Fruit fly (Drosophila melanogaster) whole organism, embryonic: ENCODE data around the gene yl.

Experiments used
- Blimp-1 ChIP-seq: fragments of 200-800 bp; sonication (Bioruptor generic); optimal IDR thresholded peaks from 3 replicates; lab custom pipeline; 2018; ENCODE audit warnings: missing biosample characterization, missing genetic modification characterization, mild to moderate bottlenecking, moderate library complexity, missing genetic modification reagents
- Bteb2 ChIP-seq: fragments of 200-800 bp; sonication (Bioruptor generic); optimal IDR thresholded peaks from 2 replicates; lab custom pipeline; 2016; ENCODE audit warnings: missing biosample characterization, missing genetic modification characterization
- CG12155 ChIP-seq: fragments of 200-800 bp; sonication (Bioruptor generic); optimal IDR thresholded peaks from 3 replicates; lab custom pipeline; 2016; ENCODE audit warnings: missing biosample characterization, missing genetic modification characterization
- CG12391 ChIP-seq: fragments of 200-800 bp; sonication (Bioruptor generic); optimal IDR thresholded peaks from 3 replicates; lab custom pipeline; 2018; ENCODE audit warnings: missing biosample characterization, mild to moderate bottlenecking, missing genetic modification characterization, moderate library complexity
- CG14860 ChIP-seq: fragments of 200-800 bp; sonication (Bioruptor generic); IDR thresholded peaks from 3 replicates; pipeline ENCODE4 v1.3.6; 2022; ENCODE audit warnings: missing biosample characterization, missing genetic modification characterization; ENCODE audit not compliant: partially characterized antibody
- CG15601 ChIP-seq: fragments of 200-800 bp; sonication (Bioruptor generic); optimal IDR thresholded peaks from 3 replicates; lab custom pipeline; 2019; ENCODE audit warnings: missing biosample characterization, mild to moderate bottlenecking, missing genetic modification characterization, moderate library complexity
- CG1647 ChIP-seq: fragments of 200-800 bp; sonication (Bioruptor generic); optimal IDR thresholded peaks from 3 replicates; lab custom pipeline; 2016; ENCODE audit warnings: missing biosample characterization, missing genetic modification characterization
- CG17361 ChIP-seq: fragments of 200-800 bp; sonication (Bioruptor generic); IDR thresholded peaks from 3 replicates; pipeline ENCODE4 v1.3.6; 2022; ENCODE audit warnings: missing biosample characterization, missing genetic modification characterization
- CG18764 ChIP-seq: fragments of 200-800 bp; sonication (Bioruptor generic); optimal IDR thresholded peaks from 3 replicates; lab custom pipeline; 2016; ENCODE audit warnings: missing biosample characterization, missing genetic modification characterization
- CG32532 ChIP-seq: fragments of 200-800 bp; sonication (Bioruptor generic); IDR thresholded peaks from 2 replicates; pipeline ENCODE4 v1.3.6; 2022; ENCODE audit warnings: missing biosample characterization, missing genetic modification characterization
- CG32772 ChIP-seq: fragments of 200-800 bp; sonication (Bioruptor generic); IDR thresholded peaks from 2 replicates; pipeline ENCODE4 v1.3.6; 2022; ENCODE audit warnings: missing biosample characterization, missing genetic modification characterization
- CG3995 ChIP-seq: fragments of 200-800 bp; sonication (Bioruptor generic); optimal IDR thresholded peaks from 3 replicates; lab custom pipeline; 2016; ENCODE audit warnings: missing biosample characterization, missing genetic modification characterization
- CG4360 ChIP-seq: fragments of 200-800 bp; sonication (Bioruptor generic); IDR thresholded peaks from 2 replicates; pipeline ENCODE4 v1.3.6; 2022; ENCODE audit warnings: missing biosample characterization, missing genetic modification characterization
- CG7786 ChIP-seq: fragments of 200-800 bp; sonication (Bioruptor generic); optimal IDR thresholded peaks from 2 replicates; lab custom pipeline; 2016; ENCODE audit warnings: missing biosample characterization, missing genetic modification characterization
- CG7839 ChIP-seq: fragments of 200-800 bp; sonication (Bioruptor generic); optimal IDR thresholded peaks from 3 replicates; lab custom pipeline; 2018; ENCODE audit warnings: missing biosample characterization, mild to moderate bottlenecking, missing genetic modification characterization, moderate library complexity
- CG8290 ChIP-seq, 3 experiments: fragments of 200-800 bp; sonication (Bioruptor generic); optimal IDR thresholded peaks; 2 replicates each; lab custom pipeline; 2016 to 2019; ENCODE audit warnings: missing biosample characterization in 3 of 3, missing genetic modification characterization in 3 of 3, mild to moderate bottlenecking in 2 of 3, moderate library complexity in 1 of 3
- CG8388 ChIP-seq: fragments of 200-800 bp; sonication (Bioruptor generic); optimal IDR thresholded peaks from 2 replicates; lab custom pipeline; 2019; ENCODE audit warnings: missing biosample characterization, mild to moderate bottlenecking, missing genetic modification characterization, moderate library complexity
- CG9817 ChIP-seq: fragments of 200-800 bp; sonication (Bioruptor generic); optimal IDR thresholded peaks from 2 replicates; lab custom pipeline; 2018; ENCODE audit warnings: missing biosample characterization, mild to moderate bottlenecking, missing genetic modification characterization, moderate library complexity
- CHES-1-like ChIP-seq: fragments of 200-800 bp; sonication (Bioruptor generic); optimal IDR thresholded peaks from 2 replicates; lab custom pipeline; 2016; ENCODE audit warnings: missing biosample characterization, missing genetic modification characterization
- CTCF ChIP-seq: fragments of 200-800 bp; sonication (Bioruptor generic); optimal IDR thresholded peaks from 2 replicates; lab custom pipeline; 2017; ENCODE audit warnings: missing biosample characterization, mild to moderate bottlenecking, missing genetic modification characterization, moderate library complexity
- Dbx ChIP-seq: fragments of 200-800 bp; sonication (Bioruptor generic); IDR thresholded peaks from 3 replicates; pipeline ENCODE4 v1.3.6; 2022; ENCODE audit warnings: missing biosample characterization, missing genetic modification characterization
- Dip2 ChIP-seq: fragments of 200-800 bp; sonication (Bioruptor generic); IDR thresholded peaks from 2 replicates; pipeline ENCODE4 v1.3.6; 2022; ENCODE audit warnings: missing biosample characterization, missing genetic modification characterization
- Dref ChIP-seq: fragments of 200-800 bp; sonication (Bioruptor generic); IDR thresholded peaks from 2 replicates; pipeline ENCODE4 v1.3.6; 2022; ENCODE audit warnings: missing biosample characterization, missing genetic modification characterization
- Drgx ChIP-seq: fragments of 200-800 bp; sonication (Bioruptor generic); IDR thresholded peaks from 2 replicates; pipeline ENCODE4 v1.3.6; 2022; ENCODE audit warnings: missing biosample characterization, missing genetic modification characterization
- Hey ChIP-seq: fragments of 200-800 bp; sonication (Bioruptor generic); optimal IDR thresholded peaks from 3 replicates; lab custom pipeline; 2018; ENCODE audit warnings: missing biosample characterization, mild to moderate bottlenecking, missing genetic modification characterization
- Hr3 ChIP-seq: fragments of 200-800 bp; sonication (Bioruptor generic); optimal IDR thresholded peaks from 3 replicates; lab custom pipeline; 2016; ENCODE audit warnings: missing biosample characterization, missing genetic modification characterization
- Nf-YC ChIP-seq: fragments of 200-800 bp; optimal IDR thresholded peaks from 3 replicates; lab custom pipeline; 2019; ENCODE audit warnings: missing biosample characterization, mild to moderate bottlenecking, missing genetic modification characterization, moderate library complexity
- Oaz ChIP-seq: fragments of 200-800 bp; sonication (Bioruptor generic); IDR thresholded peaks from 2 replicates; pipeline ENCODE4 v1.3.6; 2022; ENCODE audit warnings: missing biosample characterization, missing genetic modification characterization
- Sry-β ChIP-seq: fragments of 200-800 bp; sonication (Bioruptor generic); optimal IDR thresholded peaks from 2 replicates; lab custom pipeline; 2018; ENCODE audit warnings: missing biosample characterization, mild to moderate bottlenecking, missing genetic modification characterization, moderate library complexity
- YL-1 ChIP-seq: fragments of 200-800 bp; sonication (Bioruptor generic); optimal IDR thresholded peaks from 3 replicates; lab custom pipeline; 2017; ENCODE audit warnings: missing biosample characterization, mild to moderate bottlenecking, missing genetic modification characterization
- chm ChIP-seq: fragments of 200-800 bp; sonication (Bioruptor generic); IDR thresholded peaks from 2 replicates; pipeline ENCODE4 v1.3.6; 2022; ENCODE audit warnings: missing biosample characterization, missing genetic modification characterization
- dati ChIP-seq: fragments of 200-800 bp; sonication (Bioruptor generic); IDR thresholded peaks from 2 replicates; pipeline ENCODE4 v1.3.6; 2022; ENCODE audit warnings: missing biosample characterization, missing genetic modification characterization
- emc ChIP-seq: fragments of 200-800 bp; sonication (Bioruptor generic); optimal IDR thresholded peaks from 2 replicates; lab custom pipeline; 2016; ENCODE audit warnings: missing biosample characterization, missing genetic modification characterization
- en ChIP-seq: fragments of 200-800 bp; sonication (Bioruptor generic); optimal IDR thresholded peaks from 2 replicates; lab custom pipeline; 2016; ENCODE audit warnings: missing biosample characterization, missing genetic modification characterization
- lov ChIP-seq, 2 experiments: fragments of 200-800 bp in 1 of 2; fragments of >200 bp in 1 of 2; sonication (Bioruptor generic) in 1 of 2; IDR thresholded peaks in 1 of 2; optimal IDR thresholded peaks in 1 of 2; 2 replicates in 1 of 2; 3 replicates in 1 of 2; pipeline versions ENCODE4 v1.3.6 to Lab custom; 2017 to 2022; ENCODE audit warnings: missing biosample characterization in 1 of 2, missing genetic modification characterization in 1 of 2
- nau ChIP-seq: fragments of 200-800 bp; sonication (Bioruptor generic); optimal IDR thresholded peaks from 3 replicates; lab custom pipeline; 2017; ENCODE audit warnings: missing biosample characterization, mild to moderate bottlenecking, missing genetic modification characterization, missing genetic modification reagents
- nom ChIP-seq: fragments of 200-800 bp; sonication (Bioruptor generic); optimal IDR thresholded peaks from 2 replicates; lab custom pipeline; 2017; ENCODE audit warnings: missing biosample characterization, missing genetic modification characterization, mild to moderate bottlenecking, moderate library complexity, missing genetic modification reagents
- oc ChIP-seq: fragments of 200-800 bp; sonication (Bioruptor generic); optimal IDR thresholded peaks from 2 replicates; lab custom pipeline; 2018; ENCODE audit warnings: missing biosample characterization, mild to moderate bottlenecking, missing genetic modification characterization, moderate library complexity
- pfk ChIP-seq: fragments of 200-800 bp; sonication (Bioruptor generic); optimal IDR thresholded peaks from 2 replicates; lab custom pipeline; 2018; ENCODE audit warnings: missing biosample characterization, mild to moderate bottlenecking, missing genetic modification characterization, moderate library complexity
- pnt ChIP-seq: fragments of 200-800 bp; sonication (Bioruptor generic); optimal IDR thresholded peaks from 3 replicates; lab custom pipeline; 2016; ENCODE audit warnings: missing biosample characterization, missing genetic modification characterization
- schlank ChIP-seq: fragments of 200-800 bp; sonication (Bioruptor generic); optimal IDR thresholded peaks from 2 replicates; lab custom pipeline; 2018; ENCODE audit warnings: missing biosample characterization, mild to moderate bottlenecking, missing genetic modification characterization
- sisA ChIP-seq: fragments of 200-800 bp; sonication (Bioruptor generic); IDR thresholded peaks from 2 replicates; pipeline ENCODE4 v1.3.6; 2022; ENCODE audit warnings: missing biosample characterization, missing genetic modification characterization
- sqz ChIP-seq: fragments of 200-800 bp; sonication (Bioruptor generic); optimal IDR thresholded peaks from 3 replicates; lab custom pipeline; 2018; ENCODE audit warnings: missing biosample characterization, mild to moderate bottlenecking, missing genetic modification characterization
- sug ChIP-seq: fragments of 200-800 bp; optimal IDR thresholded peaks from 2 replicates; lab custom pipeline; 2019; ENCODE audit warnings: missing biosample characterization, mild to moderate bottlenecking, missing genetic modification characterization, moderate library complexity
- tap ChIP-seq: fragments of 200-800 bp; optimal IDR thresholded peaks from 3 replicates; lab custom pipeline; 2019; ENCODE audit warnings: missing biosample characterization, mild to moderate bottlenecking, missing genetic modification characterization, moderate library complexity
- twi ChIP-seq: fragments of 200-800 bp; optimal IDR thresholded peaks from 2 replicates; lab custom pipeline; 2019; ENCODE audit warnings: missing biosample characterization, mild to moderate bottlenecking, missing genetic modification characterization, moderate library complexity
- unc-4 ChIP-seq: fragments of 200-800 bp; sonication (Bioruptor generic); IDR thresholded peaks from 2 replicates; pipeline ENCODE4 v1.3.6; 2022; ENCODE audit warnings: missing biosample characterization, missing genetic modification characterization; ENCODE audit not compliant: partially characterized antibody
- vfl ChIP-seq: fragments of 200-800 bp; sonication (Bioruptor generic); optimal IDR thresholded peaks from 2 replicates; lab custom pipeline; 2016; ENCODE audit warnings: missing biosample characterization, missing genetic modification characterization
- vvl ChIP-seq: fragments of 200-800 bp; sonication (Bioruptor generic); IDR thresholded peaks from 2 replicates; pipeline ENCODE4 v1.3.6; 2022; ENCODE audit warnings: missing biosample characterization, missing genetic modification characterization
- wdn ChIP-seq: fragments of 200-800 bp; sonication (Bioruptor generic); IDR thresholded peaks from 2 replicates; pipeline ENCODE4 v1.3.6; 2022; ENCODE audit warnings: missing biosample characterization, missing genetic modification characterization

The yl gene

DNA sequence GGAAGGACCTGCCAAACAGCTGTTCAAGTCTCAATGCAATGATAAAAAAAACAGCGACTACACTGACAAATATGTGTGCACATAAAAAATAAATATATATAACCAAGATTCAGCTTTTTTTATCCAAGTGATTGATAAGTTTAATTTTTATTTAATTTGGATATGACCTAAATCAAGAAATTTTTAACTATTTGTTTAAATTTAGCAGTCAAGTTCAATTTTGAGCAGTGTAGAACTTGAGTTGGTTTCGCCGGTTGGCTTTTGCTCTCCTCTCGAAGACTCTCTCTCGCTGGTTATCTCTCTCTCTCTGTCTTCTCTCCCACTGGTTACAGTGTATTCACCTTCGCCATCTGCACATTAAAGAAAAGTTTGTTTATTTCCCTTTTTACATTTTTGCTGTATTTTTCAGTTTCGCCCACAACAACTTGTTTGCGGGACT lies 25.1 kb downstream of the yl start (continued):
- TF ChIP-seq vfl (GFP tag; lab: Kevin White, UChicago) (peak; percentile 66), CG4360 (GFP tag; lab: Robert Waterston, UW) (0 out of 2 replicates have a peak, but pooled peaks have one; percentile 27), CG1647 (peak; percentile 61), Dbx (peak; percentile 87), CG32772 (GFP tag; lab: Robert Waterston, UW) (peak; percentile 85), Drgx (GFP tag; lab: Robert Waterston, UW) (peak; percentile 97), nau (GFP tag; lab: Kevin White, UChicago) (peak; percentile 81), CG8388 (GFP tag; lab: Kevin White, UChicago) (peak; percentile 89), twi (tag; lab: Kevin White, UChicago) (peak; percentile 74), sisA (peak; percentile 87), CG32532 (GFP tag; lab: Robert Waterston, UW) (peak; percentile 91), vvl (peak; percentile 94), Bteb2 (peak; percentile 82), Dref (no peak), pnt (peak; percentile 73), Hey (tag; lab: Kevin White, UChicago) (no peak), schlank (tag; lab: Kevin White, UChicago) (peak; percentile 66), CG12391 (tag; lab: Kevin White, UChicago) (peak; percentile 91), CG14860 (GFP tag; lab: Robert Waterston, UW) (no peak), dati (GFP tag; lab: Robert Waterston, UW) (peak; percentile 23; the same call in 1 of the 2 replicates), en (GFP tag; lab: Kevin White, UChicago) (peak; percentile 45), Sry-β (GFP tag; lab: Kevin White, UChicago) (no peak), CG15601 (peak; percentile 83), CTCF (GFP tag; lab: Kevin White, UChicago) (peak; percentile 39), emc (GFP tag; lab: Kevin White, UChicago) (peak; percentile 57), chm (peak; percentile 76; the same call in 1 of the 2 replicates), Dip2 (GFP tag; lab: Robert Waterston, UW) (no peak), nom (GFP tag; lab: Kevin White, UChicago) (peak; percentile 96), CG7839 (tag; lab: Kevin White, UChicago) (peak; percentile 92), CHES-1-like (GFP tag; lab: Kevin White, UChicago) (peak; percentile 42), Oaz (GFP tag; lab: Robert Waterston, UW) (peak; percentile 62), Blimp-1 (peak; percentile 88), wdn (peak; percentile 82), oc (tag; lab: Kevin White, UChicago) (peak; percentile 76), pfk (no peak), CG18764 (GFP tag; lab: Kevin White, UChicago) (peak; percentile 73), Hr3 (GFP tag; lab: Kevin White, UChicago) (peak; percentile 87), unc-4 (no peak), YL-1 (GFP tag; lab: Kevin White, UChicago) (peak; percentile 23), Nf-YC (tag; lab: Kevin White, UChicago) (peak; percentile 61), sqz (GFP tag; lab: Kevin White, UChicago) (peak; percentile 91), sug (tag; lab: Kevin White, UChicago) (peak; percentile 55), CG8290 (GFP tag; optimal IDR thresholded peaks at IDR 0.05; lab: Kevin White, UChicago) (peak; percentile 65), CG8290 (tag; optimal IDR thresholded peaks at IDR 0.05; lab: Kevin White, UChicago) (no peak), CG12155 (GFP tag; lab: Kevin White, UChicago) (peak; percentile 88), lov (optimal IDR thresholded peaks at IDR 0.05; lab: Kevin White, UChicago) (no peak), lov (GFP tag; IDR thresholded peaks at IDR 0.05; lab: Robert Waterston, UW) (0 out of 3 replicates have a peak, but pooled peaks have one; percentile 59), tap (tag; lab: Kevin White, UChicago) (peak; percentile 86), CG3995 (GFP tag; lab: Kevin White, UChicago) (peak; percentile 29), CG7786 (GFP tag; lab: Kevin White, UChicago) (peak; percentile 59), CG17361 (GFP tag; lab: Robert Waterston, UW) (peak; percentile 92), CG9817 (tag; lab: Kevin White, UChicago) (peak; percentile 80)
